Worm (Caenorhabditis elegans): ENCODE results near the gene ins-14.

Gene ins-14

ce11 chrII:6710596-6710995, 35.0 kb downstream of the ins-14 start:
- TF ChIP-seq aha-1 (tag) (peak; percentile 11), set-16 (GFP tag; IDR thresholded peaks at IDR 0.05) (peak; percentile 74; the same call in 1 of the 2 replicates), attf-4 (tag; optimal IDR thresholded peaks at IDR 0.05) (no peak), egl-43 (GFP tag; IDR thresholded peaks at IDR 0.05) (0 out of 2 replicates have a peak, but pooled peaks have one; percentile 3)

ce11 chrII:6709680-6710079, 35.9 kb downstream of the ins-14 start:
- TF ChIP-seq fkh-10 (GFP tag; optimal IDR thresholded peaks at IDR 0.05) (peak; percentile 69), ctbp-1 (GFP tag; IDR thresholded peaks at IDR 0.05) (peak; percentile 59; the same call in 1 of the 2 replicates), mep-1 (tag; optimal IDR thresholded peaks at IDR 0.05) (no peak), ces-1 (GFP tag; optimal IDR thresholded peaks at IDR 0.05) (peak; percentile 49)

- TF ChIP-seq daf-12 (tag; optimal IDR thresholded peaks at IDR 0.05) = no peak
- no peak for TF ChIP-seq spr-1 (tag; optimal IDR thresholded peaks at IDR 0.05)
- TF ChIP-seq fos-1 (tag; optimal IDR thresholded peaks at IDR 0.05) = no peak
- TF ChIP-seq T20F7.1 (GFP tag; optimal IDR thresholded peaks at IDR 0.05) = no peak
- TF ChIP-seq mep-1 (tag; optimal IDR thresholded peaks at IDR 0.05) = peak; percentile 77
- no peak for TF ChIP-seq lir-3 (tag; optimal IDR thresholded peaks at IDR 0.05)
- TF ChIP-seq nhr-28 (tag; optimal IDR thresholded peaks at IDR 0.05) = no peak
- TF ChIP-seq ctbp-1 (GFP tag; IDR thresholded peaks at IDR 0.05) = peak; percentile 62
- no peak for TF ChIP-seq ces-1 (GFP tag; optimal IDR thresholded peaks at IDR 0.05)
- TF ChIP-seq hmg-1.1 (GFP tag; IDR thresholded peaks at IDR 0.05) = peak; percentile 54
- no peak for TF ChIP-seq nhr-6 (tag; optimal IDR thresholded peaks at IDR 0.05)
- no peak for TF ChIP-seq zag-1 (tag; optimal IDR thresholded peaks at IDR 0.05)
- no peak for TF ChIP-seq dve-1 (tag; optimal IDR thresholded peaks at IDR 0.05; ENCODE audit: insufficient read depth)
- TF ChIP-seq mdt-29 (GFP tag; IDR thresholded peaks at IDR 0.05) = no peak
- no peak for TF ChIP-seq nhr-102 (tag; optimal IDR thresholded peaks at IDR 0.05)
- TF ChIP-seq set-16 (GFP tag; IDR thresholded peaks at IDR 0.05) = no peak
- no peak for TF ChIP-seq snpc-1.2 (GFP tag; IDR thresholded peaks at IDR 0.05)
- TF ChIP-seq fkh-10 (GFP tag; optimal IDR thresholded peaks at IDR 0.05) = no peak
- no peak for TF ChIP-seq dpl-1 (GFP tag; optimal IDR thresholded peaks at IDR 0.05)
- no peak for TF ChIP-seq Y5F2A.4 (GFP tag; optimal IDR thresholded peaks at IDR 0.05)
- no peak for TF ChIP-seq zfp-3 (GFP tag; conservative IDR thresholded peaks at IDR 0.05)
- no peak for TF ChIP-seq nhr-111 (GFP tag; optimal IDR thresholded peaks at IDR 0.05)
- TF ChIP-seq tag-97 (GFP tag; IDR thresholded peaks at IDR 0.05) = no peak
- no peak for TF ChIP-seq sdz-12 (GFP tag; optimal IDR thresholded peaks at IDR 0.05)
- TF ChIP-seq duxl-1 (tag; optimal IDR thresholded peaks at IDR 0.05; ENCODE audit: poor library complexity) = no peak
- TF ChIP-seq daf-16 (GFP tag; optimal IDR thresholded peaks at IDR 0.05) = no peak
- no peak for TF ChIP-seq daf-16 (tag; optimal IDR thresholded peaks at IDR 0.05)
- no peak for TF ChIP-seq nhr-42 (GFP tag; IDR thresholded peaks at IDR 0.05)
- TF ChIP-seq rbr-2 (tag; optimal IDR thresholded peaks at IDR 0.05) = peak; percentile 25
- TF ChIP-seq lsy-2 (tag; optimal IDR thresholded peaks at IDR 0.05) = peak in 1 of 2 experiments; percentile 53
- TF ChIP-seq egl-43 (GFP tag; IDR thresholded peaks at IDR 0.05) = no peak
- peak; percentile 47 for TF ChIP-seq nhr-11 (tag; optimal IDR thresholded peaks at IDR 0.05)
- TF ChIP-seq ceh-28 (tag; optimal IDR thresholded peaks at IDR 0.05) = no peak
- TF ChIP-seq jun-1 (tag; optimal IDR thresholded peaks at IDR 0.05) = no peak
- TF ChIP-seq unc-62 (GFP tag; optimal IDR thresholded peaks at IDR 0.05 in 1 of 2) = peak in 1 of 2 experiments; percentile 97
- no peak for TF ChIP-seq unc-62 (tag; optimal IDR thresholded peaks at IDR 0.05)
- no peak for TF ChIP-seq hlh-30 (tag; optimal IDR thresholded peaks at IDR 0.05; ENCODE audit: insufficient read depth)
- TF ChIP-seq daf-8 (GFP tag; IDR thresholded peaks at IDR 0.05) = no peak
- TF ChIP-seq skn-1 (tag; optimal IDR thresholded peaks at IDR 0.05) = no peak
- TF ChIP-seq lin-29 (GFP tag; IDR thresholded peaks at IDR 0.05) = no peak
- TF ChIP-seq nhr-76 (tag; optimal IDR thresholded peaks at IDR 0.05) = no peak
- TF ChIP-seq zfp-2 (tag; optimal IDR thresholded peaks at IDR 0.05) = no peak
- TF ChIP-seq lin-39 (tag; optimal IDR thresholded peaks at IDR 0.05) = no peak
- no peak for TF ChIP-seq mxl-2 (GFP tag; conservative IDR thresholded peaks at IDR 0.05)
- no peak for TF ChIP-seq F49E8.2 (tag; optimal IDR thresholded peaks at IDR 0.05; ENCODE audit: borderline replicate concordance)
- TF ChIP-seq ZK337.2 (GFP tag; IDR thresholded peaks at IDR 0.05) = 0 out of 2 replicates have a peak, but pooled peaks have one; percentile 12
Observed at ce11 chrII:6708980-6709379, 36.6 kb downstream of the ins-14 start.
